Worm (Caenorhabditis elegans) whole organism, midembryonic: ENCODE results near the gene Y55B1BL.2.

ENCODE experiments used
- T22C8.4 ChIP-seq: fragments of 200-800 bp; sonication (Bioruptor generic); IDR thresholded peaks from 2 replicates; pipeline ENCODE4 v1.3.6; 2022; ENCODE audit warnings: missing genetic modification characterization, missing compliant biosample characterization
- cog-1 ChIP-seq: sonication (generic microtip); optimal IDR thresholded peaks from 2 replicates; lab custom pipeline; 2016; ENCODE audit warnings: missing genetic modification characterization, missing compliant biosample characterization
- flt-1 ChIP-seq: fragments of 200-800 bp; sonication (Bioruptor generic); IDR thresholded peaks from 2 replicates; pipeline ENCODE4 v1.3.6; 2022; ENCODE audit warnings: missing genetic modification characterization, missing compliant biosample characterization
- tab-1 ChIP-seq: fragments of 200-800 bp; sonication (Bioruptor generic); IDR thresholded peaks from 2 replicates; pipeline ENCODE4 v1.3.6; 2022; ENCODE audit warnings: missing genetic modification characterization, missing compliant biosample characterization
- ztf-29 ChIP-seq: fragments of 200-800 bp; sonication (Bioruptor generic); IDR thresholded peaks from 2 replicates; pipeline ENCODE4 v1.3.6; 2022; ENCODE audit warnings: missing genetic modification reagents, missing genetic modification characterization, missing compliant biosample characterization

DNA sequence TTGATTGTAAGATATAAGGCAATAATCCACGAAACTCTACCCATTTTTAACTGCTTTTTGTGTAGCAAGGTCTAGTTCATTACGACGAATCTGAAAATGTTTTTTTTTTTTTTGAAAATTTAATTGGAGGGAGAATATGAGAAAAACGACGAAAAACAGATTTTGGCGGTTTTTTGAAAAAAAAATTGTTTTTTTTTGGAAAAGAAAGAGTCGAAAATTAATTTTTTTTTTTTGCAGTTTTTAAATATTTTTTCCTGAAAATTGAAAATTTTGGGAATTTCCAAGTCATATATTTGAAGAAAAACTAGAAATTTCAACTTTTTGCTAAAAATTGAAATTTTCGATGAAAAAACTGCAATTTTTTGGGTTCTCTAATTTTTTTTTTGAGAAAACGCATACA, 16.1 kb downstream of the Y55B1BL.2 start, which contains the start of gene stim-1:
- TF ChIP-seq flt-1 (GFP tag; lab: Robert Waterston, UW) (no peak), tab-1 (GFP tag; lab: Robert Waterston, UW) (no peak), ztf-29 (GFP tag; lab: Robert Waterston, UW) (no peak), T22C8.4 (no peak), cog-1 (no peak)
